Fruit fly (Drosophila melanogaster) whole organism, embryonic: Measurements from ENCODE around the gene CG13842.

Experiments used
- Adf1 ChIP-seq: fragments of 200-800 bp; sonication (Bioruptor generic); IDR thresholded peaks from 2 replicates; pipeline ENCODE4 v1.3.6; 2022; ENCODE audit warnings: missing biosample characterization, missing genetic modification characterization
- Asciz ChIP-seq: fragments of 200-800 bp; sonication (Bioruptor generic); optimal IDR thresholded peaks from 2 replicates; lab custom pipeline; 2017; ENCODE audit warnings: missing biosample characterization, mild to moderate bottlenecking, missing genetic modification characterization, missing genetic modification reagents
- CG10147 ChIP-seq: fragments of 200-800 bp; sonication (Bioruptor generic); optimal IDR thresholded peaks from 2 replicates; lab custom pipeline; 2019; ENCODE audit warnings: missing biosample characterization, mild to moderate bottlenecking, missing genetic modification characterization, moderate library complexity
- CG10267 ChIP-seq: fragments of 200-800 bp; sonication (Bioruptor generic); optimal IDR thresholded peaks from 2 replicates; lab custom pipeline; 2018; ENCODE audit warnings: missing biosample characterization, mild to moderate bottlenecking, missing genetic modification characterization, moderate library complexity
- CG10366 ChIP-seq: fragments of 200-800 bp; sonication (Bioruptor generic); IDR thresholded peaks from 2 replicates; pipeline ENCODE4 v1.3.6; 2022; ENCODE audit warnings: missing biosample characterization, missing genetic modification characterization
- CG10431 ChIP-seq: fragments of 200-800 bp; sonication (Bioruptor generic); optimal IDR thresholded peaks from 3 replicates; lab custom pipeline; 2018; ENCODE audit warnings: missing biosample characterization, mild to moderate bottlenecking, missing genetic modification characterization
- CG12104 ChIP-seq: fragments of 200-800 bp; sonication (Bioruptor generic); optimal IDR thresholded peaks from 3 replicates; lab custom pipeline; 2016; ENCODE audit warnings: missing biosample characterization, missing genetic modification characterization
- CG14014 ChIP-seq: fragments of 200-800 bp; sonication (Bioruptor generic); IDR thresholded peaks from 2 replicates; pipeline ENCODE4 v1.3.6; 2022; ENCODE audit warnings: missing biosample characterization, missing genetic modification characterization
- CG15073 ChIP-seq: fragments of 200-800 bp; sonication (Bioruptor generic); optimal IDR thresholded peaks from 2 replicates; lab custom pipeline; 2016; ENCODE audit warnings: missing biosample characterization, missing genetic modification characterization
- CG18599 ChIP-seq: fragments of 200-800 bp; sonication (Bioruptor generic); optimal IDR thresholded peaks from 3 replicates; lab custom pipeline; 2017; ENCODE audit warnings: missing biosample characterization, missing genetic modification characterization, mild to moderate bottlenecking, moderate library complexity, missing genetic modification reagents
- CG32532 ChIP-seq: fragments of 200-800 bp; sonication (Bioruptor generic); IDR thresholded peaks from 2 replicates; pipeline ENCODE4 v1.3.6; 2022; ENCODE audit warnings: missing biosample characterization, missing genetic modification characterization
- CG33557 ChIP-seq: fragments of 200-800 bp; sonication (Bioruptor generic); optimal IDR thresholded peaks from 2 replicates; lab custom pipeline; 2019; ENCODE audit warnings: missing biosample characterization, mild to moderate bottlenecking, missing genetic modification characterization, moderate library complexity
- CG4404 ChIP-seq: fragments of 200-800 bp; sonication (Bioruptor generic); IDR thresholded peaks from 2 replicates; pipeline ENCODE4 v1.3.6; 2022; ENCODE audit warnings: missing biosample characterization, missing genetic modification characterization
- CG4424 ChIP-seq: fragments of 200-800 bp; sonication (Bioruptor generic); optimal IDR thresholded peaks from 3 replicates; lab custom pipeline; 2016; ENCODE audit warnings: missing biosample characterization, missing genetic modification characterization
- CG5245 ChIP-seq: fragments of 200-800 bp; sonication (Bioruptor generic); optimal IDR thresholded peaks from 3 replicates; lab custom pipeline; 2016; ENCODE audit warnings: missing biosample characterization, missing genetic modification characterization
- CG6254 ChIP-seq: fragments of 200-800 bp; sonication (Bioruptor generic); optimal IDR thresholded peaks from 3 replicates; lab custom pipeline; 2017; ENCODE audit warnings: mild to moderate bottlenecking, missing biosample characterization, missing genetic modification reagents, missing genetic modification characterization
- CG9609 ChIP-seq: fragments of 200-800 bp; sonication (Bioruptor generic); optimal IDR thresholded peaks from 3 replicates; lab custom pipeline; 2016; ENCODE audit warnings: missing biosample characterization, missing genetic modification characterization
- CTCF ChIP-seq: fragments of 200-800 bp; sonication (Bioruptor generic); optimal IDR thresholded peaks from 2 replicates; lab custom pipeline; 2017; ENCODE audit warnings: missing biosample characterization, mild to moderate bottlenecking, missing genetic modification characterization, moderate library complexity
- Gug ChIP-seq: fragments of 200-800 bp; sonication (Bioruptor generic); IDR thresholded peaks from 4 replicates; pipeline ENCODE4 v1.3.6; 2022; ENCODE audit warnings: missing biosample characterization, missing genetic modification characterization
- H2.0 ChIP-seq: fragments of 200-800 bp; sonication (Bioruptor generic); IDR thresholded peaks from 2 replicates; pipeline ENCODE4 v1.3.6; 2022; ENCODE audit warnings: missing biosample characterization, missing genetic modification characterization
- Hsf ChIP-seq: fragments of 200-800 bp; sonication (Bioruptor generic); optimal IDR thresholded peaks from 3 replicates; lab custom pipeline; 2016; ENCODE audit warnings: missing biosample characterization, missing genetic modification characterization
- Lim3 ChIP-seq: fragments of 200-800 bp; sonication (Bioruptor generic); IDR thresholded peaks from 2 replicates; pipeline ENCODE4 v1.3.6; 2022; ENCODE audit warnings: missing biosample characterization, missing genetic modification characterization
- MESR4 ChIP-seq: fragments of 200-800 bp; sonication (Bioruptor generic); optimal IDR thresholded peaks from 2 replicates; lab custom pipeline; 2018; ENCODE audit warnings: missing biosample characterization, mild to moderate bottlenecking, missing genetic modification characterization, moderate library complexity
- Max ChIP-seq: fragments of 200-800 bp; sonication (Bioruptor generic); optimal IDR thresholded peaks from 2 replicates; lab custom pipeline; 2016; ENCODE audit warnings: missing biosample characterization, mild to moderate bottlenecking, missing genetic modification characterization
- Spps ChIP-seq: fragments of 200-800 bp; sonication (Bioruptor generic); optimal IDR thresholded peaks from 2 replicates; lab custom pipeline; 2018; ENCODE audit warnings: missing biosample characterization, mild to moderate bottlenecking, missing genetic modification characterization
- Sry-β ChIP-seq: fragments of 200-800 bp; sonication (Bioruptor generic); optimal IDR thresholded peaks from 2 replicates; lab custom pipeline; 2018; ENCODE audit warnings: missing biosample characterization, mild to moderate bottlenecking, missing genetic modification characterization, moderate library complexity
- Sry-δ ChIP-seq: fragments of 200-800 bp; sonication (Bioruptor generic); optimal IDR thresholded peaks from 2 replicates; lab custom pipeline; 2016; ENCODE audit warnings: missing biosample characterization, missing genetic modification characterization
- Vsx1 ChIP-seq: fragments of 200-800 bp; sonication (Bioruptor generic); optimal IDR thresholded peaks from 2 replicates; lab custom pipeline; 2017; ENCODE audit warnings: missing biosample characterization, mild to moderate bottlenecking, missing genetic modification characterization, missing genetic modification reagents
- ara ChIP-seq: fragments of 200-800 bp; sonication (Bioruptor generic); IDR thresholded peaks from 2 replicates; pipeline ENCODE4 v1.3.6; 2022; ENCODE audit warnings: missing biosample characterization, missing genetic modification characterization
- chm ChIP-seq: fragments of 200-800 bp; sonication (Bioruptor generic); IDR thresholded peaks from 2 replicates; pipeline ENCODE4 v1.3.6; 2022; ENCODE audit warnings: missing biosample characterization, missing genetic modification characterization
- crc ChIP-seq: fragments of 200-800 bp; sonication (Bioruptor generic); optimal IDR thresholded peaks from 2 replicates; lab custom pipeline; 2016; ENCODE audit warnings: missing biosample characterization, missing genetic modification characterization
- ewg ChIP-seq: fragments of 200-800 bp; sonication (Bioruptor generic); optimal IDR thresholded peaks from 3 replicates; lab custom pipeline; 2017; ENCODE audit warnings: mild to moderate bottlenecking, missing biosample characterization, missing genetic modification reagents, missing genetic modification characterization
- gsb-n ChIP-seq: fragments of 200-800 bp; sonication (Bioruptor generic); optimal IDR thresholded peaks from 3 replicates; lab custom pipeline; 2018; ENCODE audit warnings: missing biosample characterization, mild to moderate bottlenecking, missing genetic modification characterization
- ind ChIP-seq: fragments of 200-800 bp; sonication (Bioruptor generic); optimal IDR thresholded peaks from 3 replicates; lab custom pipeline; 2016; ENCODE audit warnings: missing biosample characterization, missing genetic modification characterization
- ken ChIP-seq: fragments of 200-800 bp; sonication (Bioruptor generic); IDR thresholded peaks from 3 replicates; pipeline ENCODE4 v1.3.6; 2022; ENCODE audit warnings: missing biosample characterization, missing genetic modification characterization
- lmd ChIP-seq: fragments of 200-800 bp; sonication (Bioruptor generic); IDR thresholded peaks from 2 replicates; pipeline ENCODE4 v1.3.6; 2022; ENCODE audit warnings: missing biosample characterization, missing genetic modification characterization
- luna ChIP-seq: fragments of 200-800 bp; sonication (Bioruptor generic); optimal IDR thresholded peaks from 2 replicates; lab custom pipeline; 2016; ENCODE audit warnings: missing biosample characterization, missing genetic modification characterization
- maf-S ChIP-seq: fragments of 200-800 bp; sonication (Bioruptor generic); optimal IDR thresholded peaks from 2 replicates; lab custom pipeline; 2016; ENCODE audit warnings: missing biosample characterization, missing genetic modification characterization
- mirr ChIP-seq: fragments of 200-800 bp; sonication (Bioruptor generic); optimal IDR thresholded peaks from 3 replicates; lab custom pipeline; 2018; ENCODE audit warnings: missing biosample characterization, mild to moderate bottlenecking, missing genetic modification characterization
- nerfin-1 ChIP-seq: fragments of 200-800 bp; sonication (Bioruptor generic); optimal IDR thresholded peaks from 3 replicates; lab custom pipeline; 2019; ENCODE audit warnings: missing biosample characterization, mild to moderate bottlenecking, missing genetic modification characterization, moderate library complexity
- pho ChIP-seq: fragments of 200-800 bp; sonication (Bioruptor generic); optimal IDR thresholded peaks from 2 replicates; lab custom pipeline; 2016; ENCODE audit warnings: missing biosample characterization, missing genetic modification characterization
- pnt ChIP-seq: fragments of 200-800 bp; sonication (Bioruptor generic); optimal IDR thresholded peaks from 3 replicates; lab custom pipeline; 2016; ENCODE audit warnings: missing biosample characterization, missing genetic modification characterization
- psq ChIP-seq: fragments of 200-800 bp; sonication (Bioruptor generic); optimal IDR thresholded peaks from 2 replicates; lab custom pipeline; 2017; ENCODE audit warnings: missing biosample characterization, missing genetic modification characterization
- scrt ChIP-seq: fragments of 200-800 bp; sonication (Bioruptor generic); optimal IDR thresholded peaks from 2 replicates; lab custom pipeline; 2018; ENCODE audit warnings: missing biosample characterization, mild to moderate bottlenecking, missing genetic modification characterization, moderate library complexity
- sim ChIP-seq: fragments of 200-800 bp; sonication (Bioruptor generic); IDR thresholded peaks from 2 replicates; pipeline ENCODE4 v1.3.6; 2022; ENCODE audit warnings: missing biosample characterization, missing genetic modification characterization
- sima ChIP-seq: fragments of 200-800 bp; sonication (Bioruptor generic); optimal IDR thresholded peaks from 2 replicates; lab custom pipeline; 2016; ENCODE audit warnings: missing biosample characterization, missing genetic modification characterization
- slbo ChIP-seq: fragments of 200-800 bp; sonication (Bioruptor generic); IDR thresholded peaks from 2 replicates; pipeline ENCODE4 v1.3.6; 2022; ENCODE audit warnings: missing biosample characterization, missing genetic modification characterization
- slp2 ChIP-seq: fragments of 200-800 bp; sonication (Bioruptor generic); optimal IDR thresholded peaks from 2 replicates; lab custom pipeline; 2016; ENCODE audit warnings: missing biosample characterization, missing genetic modification characterization
- sna ChIP-seq: fragments of 200-800 bp; sonication (Bioruptor generic); IDR thresholded peaks from 2 replicates; pipeline ENCODE4 v1.3.6; 2022; ENCODE audit warnings: missing biosample characterization, missing genetic modification characterization; ENCODE audit not compliant: partially characterized antibody
- trh ChIP-seq: fragments of 200-800 bp; sonication (Bioruptor generic); optimal IDR thresholded peaks from 2 replicates; lab custom pipeline; 2016; ENCODE audit warnings: missing biosample characterization, missing genetic modification characterization
- unc-4 ChIP-seq: fragments of 200-800 bp; sonication (Bioruptor generic); IDR thresholded peaks from 2 replicates; pipeline ENCODE4 v1.3.6; 2022; ENCODE audit warnings: missing biosample characterization, missing genetic modification characterization; ENCODE audit not compliant: partially characterized antibody
- zen ChIP-seq: fragments of 200-800 bp; sonication (Bioruptor generic); optimal IDR thresholded peaks from 3 replicates; lab custom pipeline; 2018; ENCODE audit warnings: missing biosample characterization, mild to moderate bottlenecking, missing genetic modification characterization, moderate library complexity

CG13842 gene

dm6 chr3R:22663115-22663514 is 44.0 kb downstream of the CG13842 start (continued):
- TF ChIP-seq scrt: peak; percentile 51
- TF ChIP-seq CG10431 (GFP tag; lab: Kevin White, UChicago): no peak
- peak; percentile 37 for TF ChIP-seq CG10267 (tag; lab: Kevin White, UChicago)
- peak; percentile 27 for TF ChIP-seq CG4424
- no peak for TF ChIP-seq zen
- TF ChIP-seq CG18599: peak; percentile 85
- peak; percentile 30 for TF ChIP-seq ewg (GFP tag; lab: Kevin White, UChicago)
- TF ChIP-seq Hsf: peak; percentile 77
- peak; percentile 84; the same call in 1 of the 2 replicates for TF ChIP-seq CG14014 (GFP tag; lab: Robert Waterston, UW)
- TF ChIP-seq H2.0: peak; percentile 83
- no peak for TF ChIP-seq CG12104
- TF ChIP-seq CG10366 (GFP tag; lab: Robert Waterston, UW): peak; percentile 78
- peak; percentile 57; the same call in 1 of the 2 replicates for TF ChIP-seq ara (GFP tag; lab: Robert Waterston, UW)
- no peak for TF ChIP-seq Gug (GFP tag; lab: Robert Waterston, UW)
- no peak for TF ChIP-seq CTCF (GFP tag; lab: Kevin White, UChicago)
- TF ChIP-seq mirr (GFP tag; lab: Kevin White, UChicago): no peak
- TF ChIP-seq CG6254 (GFP tag; lab: Kevin White, UChicago): peak; percentile 35
- TF ChIP-seq crc: peak; percentile 1
- TF ChIP-seq Sry-β (GFP tag; lab: Kevin White, UChicago): no peak
- peak; percentile 62 for TF ChIP-seq lmd (GFP tag; lab: Robert Waterston, UW)
- TF ChIP-seq CG10147 (GFP tag; lab: Kevin White, UChicago): peak; percentile 72
- TF ChIP-seq nerfin-1 (tag; lab: Kevin White, UChicago): peak; percentile 34
- TF ChIP-seq maf-S (GFP tag; lab: Kevin White, UChicago): no peak
- TF ChIP-seq slbo (GFP tag; lab: Robert Waterston, UW): peak; percentile 92
- peak; percentile 20 for TF ChIP-seq slp2 (GFP tag; lab: Kevin White, UChicago)
- TF ChIP-seq CG9609 (GFP tag; lab: Kevin White, UChicago): no peak
- TF ChIP-seq CG4404 (GFP tag; lab: Robert Waterston, UW): peak; percentile 47
- no peak for TF ChIP-seq CG15073 (GFP tag; lab: Kevin White, UChicago)
- TF ChIP-seq Asciz: peak; percentile 28
- peak; percentile 31 for TF ChIP-seq gsb-n (tag; lab: Kevin White, UChicago)
- peak; percentile 26 for TF ChIP-seq trh
- peak; percentile 29; the same call in 1 of the 2 replicates for TF ChIP-seq sim (GFP tag; lab: Robert Waterston, UW)
- no peak for TF ChIP-seq sima (GFP tag; lab: Kevin White, UChicago)
- TF ChIP-seq sna: no peak
- peak; percentile 57 for TF ChIP-seq Adf1
- TF ChIP-seq Max (GFP tag; lab: Kevin White, UChicago): peak; percentile 23
- no peak for TF ChIP-seq unc-4 (GFP tag; lab: Robert Waterston, UW)
- no peak for TF ChIP-seq Spps (tag; lab: Kevin White, UChicago)
- no peak for TF ChIP-seq CG33557 (GFP tag; lab: Kevin White, UChicago)
- TF ChIP-seq psq (GFP tag; lab: Kevin White, UChicago): no peak
- TF ChIP-seq Lim3 (GFP tag; lab: Robert Waterston, UW): 0 out of 2 replicates have a peak, but pooled peaks have one; percentile 39
- peak; percentile 8 for TF ChIP-seq Vsx1 (GFP tag; lab: Kevin White, UChicago)
- TF ChIP-seq MESR4: no peak
- TF ChIP-seq ken (GFP tag; lab: Robert Waterston, UW): peak; percentile 51; the same call in 2 of the 3 replicates
- peak; percentile 60; the same call in 1 of the 2 replicates for TF ChIP-seq CG32532 (GFP tag; lab: Robert Waterston, UW)
- TF ChIP-seq pnt (GFP tag; lab: Kevin White, UChicago): peak; percentile 49
- TF ChIP-seq pho (GFP tag; lab: Kevin White, UChicago): peak; percentile 57
- TF ChIP-seq ind (GFP tag; lab: Kevin White, UChicago): peak; percentile 68
- no peak for TF ChIP-seq chm (GFP tag; lab: Robert Waterston, UW)
- TF ChIP-seq luna (GFP tag; lab: Kevin White, UChicago): no peak
- TF ChIP-seq Sry-δ (GFP tag; lab: Kevin White, UChicago): no peak
- TF ChIP-seq CG5245 (GFP tag; lab: Kevin White, UChicago): peak; percentile 26
